Fruit fly (Drosophila melanogaster) whole organism, embryonic: Measurements from ENCODE around the gene nbs.
A peak's percentile ranks its signal among the peaks of the same experiment; 100 is the strongest.

Experiments
- Ada2b ChIP-seq: fragments of 200-800 bp; sonication (Bioruptor generic); IDR thresholded peaks from 2 replicates; pipeline ENCODE4 v1.3.6; 2022; ENCODE audit warnings: missing biosample characterization, missing genetic modification characterization
- CG10147 ChIP-seq: fragments of 200-800 bp; sonication (Bioruptor generic); optimal IDR thresholded peaks from 2 replicates; lab custom pipeline; 2019; ENCODE audit warnings: missing biosample characterization, mild to moderate bottlenecking, missing genetic modification characterization, moderate library complexity
- CG11456 ChIP-seq: fragments of 200-800 bp; sonication (Bioruptor generic); IDR thresholded peaks from 3 replicates; pipeline ENCODE4 v1.3.6; 2022; ENCODE audit warnings: missing biosample characterization, missing genetic modification characterization
- CG12071 ChIP-seq: fragments of 200-800 bp; sonication (Bioruptor generic); optimal IDR thresholded peaks from 3 replicates; lab custom pipeline; 2018; ENCODE audit warnings: missing biosample characterization, mild to moderate bottlenecking, missing genetic modification characterization
- CG13296 ChIP-seq: fragments of 200-800 bp; sonication (Bioruptor generic); optimal IDR thresholded peaks from 3 replicates; lab custom pipeline; 2018; ENCODE audit warnings: missing biosample characterization, mild to moderate bottlenecking, missing genetic modification characterization
- CG13775 ChIP-seq: fragments of 200-800 bp; sonication (Bioruptor generic); optimal IDR thresholded peaks from 3 replicates; lab custom pipeline; 2017; ENCODE audit warnings: missing biosample characterization, mild to moderate bottlenecking, missing genetic modification characterization
- CG14710 ChIP-seq: fragments of 200-800 bp; sonication (Bioruptor generic); optimal IDR thresholded peaks from 3 replicates; lab custom pipeline; 2019; ENCODE audit warnings: missing biosample characterization, mild to moderate bottlenecking, missing genetic modification characterization, moderate library complexity
- CG1603 ChIP-seq: fragments of 200-800 bp; sonication (Bioruptor generic); optimal IDR thresholded peaks from 2 replicates; lab custom pipeline; 2019; ENCODE audit warnings: missing biosample characterization, mild to moderate bottlenecking, missing genetic modification characterization, moderate library complexity
- CG17802 ChIP-seq: fragments of 200-800 bp; sonication (Bioruptor generic); optimal IDR thresholded peaks from 2 replicates; lab custom pipeline; 2018; ENCODE audit warnings: missing biosample characterization, mild to moderate bottlenecking, missing genetic modification characterization, moderate library complexity
- CG1792 ChIP-seq: fragments of 200-800 bp; sonication (Bioruptor generic); optimal IDR thresholded peaks from 2 replicates; lab custom pipeline; 2016; ENCODE audit warnings: missing biosample characterization, missing genetic modification characterization
- CG2199 ChIP-seq: fragments of 200-800 bp; sonication (Bioruptor generic); IDR thresholded peaks from 3 replicates; pipeline ENCODE4 v1.3.6; 2022; ENCODE audit warnings: missing biosample characterization, missing genetic modification characterization
- CG2202 ChIP-seq: fragments of 200-800 bp; sonication (Bioruptor generic); optimal IDR thresholded peaks from 2 replicates; lab custom pipeline; 2018; ENCODE audit warnings: missing biosample characterization, mild to moderate bottlenecking, missing genetic modification characterization
- CG2678 ChIP-seq: fragments of 200-800 bp; sonication (Bioruptor generic); optimal IDR thresholded peaks from 3 replicates; lab custom pipeline; 2019; ENCODE audit warnings: missing biosample characterization, mild to moderate bottlenecking, missing genetic modification characterization, moderate library complexity
- CG3281 ChIP-seq: fragments of 200-800 bp; sonication (Bioruptor generic); optimal IDR thresholded peaks from 3 replicates; lab custom pipeline; 2017; ENCODE audit warnings: missing biosample characterization, mild to moderate bottlenecking, missing genetic modification characterization
- CG33557 ChIP-seq: fragments of 200-800 bp; sonication (Bioruptor generic); optimal IDR thresholded peaks from 2 replicates; lab custom pipeline; 2019; ENCODE audit warnings: missing biosample characterization, mild to moderate bottlenecking, missing genetic modification characterization, moderate library complexity
- CG3995 ChIP-seq: fragments of 200-800 bp; sonication (Bioruptor generic); optimal IDR thresholded peaks from 3 replicates; lab custom pipeline; 2016; ENCODE audit warnings: missing biosample characterization, missing genetic modification characterization
- CG4617 ChIP-seq: fragments of 200-800 bp; sonication (Bioruptor generic); optimal IDR thresholded peaks from 3 replicates; lab custom pipeline; 2016; ENCODE audit warnings: missing biosample characterization, missing genetic modification characterization, borderline replicate concordance
- CG6765 ChIP-seq: fragments of 200-800 bp; sonication (Bioruptor generic); optimal IDR thresholded peaks from 3 replicates; lab custom pipeline; 2017; ENCODE audit warnings: missing biosample characterization, mild to moderate bottlenecking, missing genetic modification characterization
- CG7271 ChIP-seq: fragments of 200-800 bp; sonication (Bioruptor generic); optimal IDR thresholded peaks from 2 replicates; lab custom pipeline; 2018; ENCODE audit warnings: missing biosample characterization, mild to moderate bottlenecking, missing genetic modification characterization, moderate library complexity
- CG7745 ChIP-seq: fragments of 200-800 bp; sonication (Bioruptor generic); optimal IDR thresholded peaks from 2 replicates; lab custom pipeline; 2018; ENCODE audit warnings: missing biosample characterization, mild to moderate bottlenecking, missing genetic modification characterization, moderate library complexity
- CG9437 ChIP-seq: fragments of 200-800 bp; sonication (Bioruptor generic); optimal IDR thresholded peaks from 2 replicates; lab custom pipeline; 2018; ENCODE audit warnings: missing biosample characterization, mild to moderate bottlenecking, missing genetic modification characterization
- Dbx ChIP-seq: fragments of 200-800 bp; sonication (Bioruptor generic); IDR thresholded peaks from 3 replicates; pipeline ENCODE4 v1.3.6; 2022; ENCODE audit warnings: missing biosample characterization, missing genetic modification characterization
- Fer1 ChIP-seq: fragments of 200-800 bp; sonication (Bioruptor generic); optimal IDR thresholded peaks from 2 replicates; lab custom pipeline; 2017; ENCODE audit warnings: missing biosample characterization, mild to moderate bottlenecking, missing genetic modification characterization
- NFAT ChIP-seq: fragments of 200-800 bp; sonication (Bioruptor generic); IDR thresholded peaks from 2 replicates; pipeline ENCODE4 v1.3.6; 2022; ENCODE audit warnings: missing biosample characterization, missing genetic modification characterization
- Neu2 ChIP-seq: fragments of 200-800 bp; sonication (Bioruptor generic); optimal IDR thresholded peaks from 3 replicates; lab custom pipeline; 2016; ENCODE audit warnings: missing biosample characterization, missing genetic modification characterization, borderline replicate concordance
- Ravus ChIP-seq: fragments of 200-800 bp; sonication (Bioruptor generic); IDR thresholded peaks from 2 replicates; pipeline ENCODE4 v1.3.6; 2022; ENCODE audit warnings: missing biosample characterization, missing genetic modification characterization
- Scr ChIP-seq: fragments of 200-800 bp; sonication (Bioruptor generic); IDR thresholded peaks from 2 replicates; pipeline ENCODE4 v1.3.6; 2022; ENCODE audit warnings: missing biosample characterization, missing genetic modification characterization; ENCODE audit not compliant: partially characterized antibody
- Ssrp ChIP-seq: fragments of 200-800 bp; sonication (Bioruptor generic); optimal IDR thresholded peaks from 2 replicates; lab custom pipeline; 2018; ENCODE audit warnings: missing biosample characterization, mild to moderate bottlenecking, missing genetic modification characterization, moderate library complexity
- Trl ChIP-seq, 3 experiments: fragments of >200 bp in 2 of 3; fragments of 200-800 bp in 1 of 3; sonication (Bioruptor generic) in 1 of 3; optimal IDR thresholded peaks; 2 replicates in 1 of 3; 3 replicates in 2 of 3; lab custom pipeline; 2016 to 2017; ENCODE audit warnings: missing biosample characterization in 1 of 3, missing genetic modification characterization in 1 of 3
- YL-1 ChIP-seq: fragments of 200-800 bp; sonication (Bioruptor generic); optimal IDR thresholded peaks from 3 replicates; lab custom pipeline; 2017; ENCODE audit warnings: missing biosample characterization, mild to moderate bottlenecking, missing genetic modification characterization
- ara ChIP-seq: fragments of 200-800 bp; sonication (Bioruptor generic); IDR thresholded peaks from 2 replicates; pipeline ENCODE4 v1.3.6; 2022; ENCODE audit warnings: missing biosample characterization, missing genetic modification characterization
- ato ChIP-seq: fragments of 200-800 bp; sonication (Bioruptor generic); IDR thresholded peaks from 2 replicates; pipeline ENCODE4 v1.3.6; 2022; ENCODE audit warnings: missing biosample characterization, missing genetic modification characterization; ENCODE audit not compliant: partially characterized antibody
- btn ChIP-seq: fragments of 200-800 bp; sonication (Bioruptor generic); optimal IDR thresholded peaks from 2 replicates; lab custom pipeline; 2016; ENCODE audit warnings: missing biosample characterization, missing genetic modification characterization
- crol ChIP-seq: fragments of 200-800 bp; sonication (Bioruptor generic); IDR thresholded peaks from 2 replicates; pipeline ENCODE4 v1.3.6; 2022; ENCODE audit warnings: missing biosample characterization, missing genetic modification characterization
- danr ChIP-seq: fragments of 200-800 bp; sonication (Bioruptor generic); IDR thresholded peaks from 2 replicates; pipeline ENCODE4 v1.3.6; 2022; ENCODE audit warnings: missing biosample characterization, missing genetic modification characterization
- eyg ChIP-seq: fragments of 200-800 bp; sonication (Bioruptor generic); optimal IDR thresholded peaks from 3 replicates; lab custom pipeline; 2016; ENCODE audit warnings: missing biosample characterization, missing genetic modification characterization
- fru ChIP-seq: fragments of >200 bp; optimal IDR thresholded peaks from 2 replicates; lab custom pipeline; 2017
- fu2 ChIP-seq: fragments of 200-800 bp; sonication (Bioruptor generic); optimal IDR thresholded peaks from 2 replicates; lab custom pipeline; 2016; ENCODE audit warnings: missing biosample characterization, missing genetic modification characterization
- grn ChIP-seq: fragments of 200-800 bp; sonication (Bioruptor generic); optimal IDR thresholded peaks from 3 replicates; lab custom pipeline; 2017; ENCODE audit warnings: missing biosample characterization, missing genetic modification characterization
- jing ChIP-seq: fragments of 200-800 bp; sonication (Bioruptor generic); optimal IDR thresholded peaks from 2 replicates; lab custom pipeline; 2018; ENCODE audit warnings: missing biosample characterization, mild to moderate bottlenecking, missing genetic modification characterization
- lov ChIP-seq, 2 experiments: fragments of 200-800 bp in 1 of 2; fragments of >200 bp in 1 of 2; sonication (Bioruptor generic) in 1 of 2; IDR thresholded peaks in 1 of 2; optimal IDR thresholded peaks in 1 of 2; 2 replicates in 1 of 2; 3 replicates in 1 of 2; pipeline versions ENCODE4 v1.3.6 to Lab custom; 2017 to 2022; ENCODE audit warnings: missing biosample characterization in 1 of 2, missing genetic modification characterization in 1 of 2
- p53 ChIP-seq: fragments of 200-800 bp; sonication (Bioruptor generic); optimal IDR thresholded peaks from 2 replicates; lab custom pipeline; 2016; ENCODE audit warnings: missing biosample characterization, missing genetic modification characterization
- pb ChIP-seq: fragments of 200-800 bp; sonication (Bioruptor generic); optimal IDR thresholded peaks from 3 replicates; lab custom pipeline; 2016; ENCODE audit warnings: missing biosample characterization, missing genetic modification characterization
- pum ChIP-seq: fragments of 200-800 bp; sonication (Bioruptor generic); optimal IDR thresholded peaks from 2 replicates; lab custom pipeline; 2016; ENCODE audit warnings: missing biosample characterization, missing genetic modification characterization
- sens ChIP-seq: fragments of 200-800 bp; sonication (Bioruptor generic); peaks from one replicate; lab custom pipeline; 2016; ENCODE audit warnings: missing biosample characterization, missing genetic modification characterization
- sim ChIP-seq: fragments of 200-800 bp; sonication (Bioruptor generic); IDR thresholded peaks from 2 replicates; pipeline ENCODE4 v1.3.6; 2022; ENCODE audit warnings: missing biosample characterization, missing genetic modification characterization
- slou ChIP-seq: fragments of 200-800 bp; sonication (Bioruptor generic); optimal IDR thresholded peaks from 3 replicates; lab custom pipeline; 2016; ENCODE audit warnings: missing biosample characterization, missing genetic modification characterization
- slp2 ChIP-seq: fragments of 200-800 bp; sonication (Bioruptor generic); optimal IDR thresholded peaks from 2 replicates; lab custom pipeline; 2016; ENCODE audit warnings: missing biosample characterization, missing genetic modification characterization
- tap ChIP-seq: fragments of 200-800 bp; optimal IDR thresholded peaks from 3 replicates; lab custom pipeline; 2019; ENCODE audit warnings: missing biosample characterization, mild to moderate bottlenecking, missing genetic modification characterization, moderate library complexity
- twi ChIP-seq: fragments of 200-800 bp; optimal IDR thresholded peaks from 2 replicates; lab custom pipeline; 2019; ENCODE audit warnings: missing biosample characterization, mild to moderate bottlenecking, missing genetic modification characterization, moderate library complexity

nbs gene

dm6 chr3L:9729795-9730421, 6.9 kb upstream of the nbs start, which contains the start of gene ATPsynB (continued):
- no peak for TF ChIP-seq CG17802 (tag; lab: Kevin White, UChicago)
- TF ChIP-seq pum (GFP tag; lab: Kevin White, UChicago), result no peak
- TF ChIP-seq CG3995 (GFP tag; lab: Kevin White, UChicago), result peak; percentile 38
- no peak for TF ChIP-seq p53 (GFP tag; lab: Kevin White, UChicago)
- no peak for TF ChIP-seq eyg
- no peak for TF ChIP-seq CG12071 (GFP tag; lab: Kevin White, UChicago)
- no peak for TF ChIP-seq CG3281 (GFP tag; lab: Kevin White, UChicago)
- no peak for TF ChIP-seq CG1792 (GFP tag; lab: Kevin White, UChicago)
- no peak for TF ChIP-seq CG2678 (tag; lab: Kevin White, UChicago)
- no peak for TF ChIP-seq Neu2 (GFP tag; lab: Kevin White, UChicago)
- TF ChIP-seq CG4617, result peak; percentile 96
- peak; percentile 97 for TF ChIP-seq YL-1 (GFP tag; lab: Kevin White, UChicago)
- no peak for TF ChIP-seq CG13775
- TF ChIP-seq crol (GFP tag; lab: Robert Waterston, UW), result no peak
- TF ChIP-seq Ravus (GFP tag; lab: Robert Waterston, UW), result no peak
- no peak for TF ChIP-seq Ssrp (tag; lab: Kevin White, UChicago)
- no peak for TF ChIP-seq sim
- TF ChIP-seq slp2, result no peak
- TF ChIP-seq CG1603 (tag; lab: Kevin White, UChicago), result no peak
- TF ChIP-seq CG7271 (tag; lab: Kevin White, UChicago), result no peak
- TF ChIP-seq fru (lab: Kevin White, UChicago), result no peak
- TF ChIP-seq jing (GFP tag; lab: Kevin White, UChicago), result no peak
- no peak for TF ChIP-seq CG13296 (GFP tag; lab: Kevin White, UChicago)
- TF ChIP-seq CG2199, result no peak
- TF ChIP-seq CG10147 (GFP tag; lab: Kevin White, UChicago), result no peak
- no peak for TF ChIP-seq CG11456
- TF ChIP-seq Ada2b (GFP tag; lab: Robert Waterston, UW), result no peak
- no peak for TF ChIP-seq fu2 (GFP tag; lab: Kevin White, UChicago)
- TF ChIP-seq lov (optimal IDR thresholded peaks at IDR 0.05; lab: Kevin White, UChicago), result no peak
- no peak for TF ChIP-seq lov (GFP tag; IDR thresholded peaks at IDR 0.05; lab: Robert Waterston, UW)
- no peak for TF ChIP-seq CG6765 (GFP tag; lab: Kevin White, UChicago)
- TF ChIP-seq Fer1 (GFP tag; lab: Kevin White, UChicago), result peak; percentile 31
- TF ChIP-seq CG14710 (tag; lab: Kevin White, UChicago), result peak; percentile 59
- no peak for TF ChIP-seq danr (GFP tag; lab: Robert Waterston, UW)
- peak; percentile 44; the same call in 1 of the 2 replicates for TF ChIP-seq NFAT (GFP tag; lab: Robert Waterston, UW)
- no peak for TF ChIP-seq CG7745 (tag; lab: Kevin White, UChicago)
- TF ChIP-seq btn, result no peak
- no peak for TF ChIP-seq Trl (optimal IDR thresholded peaks at IDR 0.05; lab: Kevin White, UChicago)
- no peak for TF ChIP-seq Trl (GFP tag; optimal IDR thresholded peaks at IDR 0.05; lab: Kevin White, UChicago)
- TF ChIP-seq ato (GFP tag; lab: Robert Waterston, UW), result no peak
- no peak for TF ChIP-seq CG2202 (tag; lab: Kevin White, UChicago)
- TF ChIP-seq sens (GFP tag; lab: Kevin White, UChicago), result peak; percentile 64
- TF ChIP-seq slou (GFP tag; lab: Kevin White, UChicago), result no peak
- peak; percentile 32 for TF ChIP-seq Scr (GFP tag; lab: Robert Waterston, UW)
- no peak for TF ChIP-seq pb (GFP tag; lab: Kevin White, UChicago)
- no peak for TF ChIP-seq tap (tag; lab: Kevin White, UChicago)
- TF ChIP-seq grn (GFP tag; lab: Kevin White, UChicago), result no peak
- TF ChIP-seq CG9437 (GFP tag; lab: Kevin White, UChicago), result no peak
- TF ChIP-seq twi (tag; lab: Kevin White, UChicago), result no peak
- no peak for TF ChIP-seq CG33557 (GFP tag; lab: Kevin White, UChicago)
- TF ChIP-seq ara, result no peak
- no peak for TF ChIP-seq Dbx (GFP tag; lab: Robert Waterston, UW)
